Fruit fly (Drosophila melanogaster) whole organism, embryonic: ENCODE results near the gene CG31468.
A peak's percentile ranks its signal among the peaks of the same experiment; 100 is the strongest.

ENCODE experiments used
- ATbp ChIP-seq: fragments of 200-800 bp; sonication (Bioruptor generic); optimal IDR thresholded peaks from 2 replicates; lab custom pipeline; 2017; ENCODE audit warnings: missing biosample characterization, mild to moderate bottlenecking, missing genetic modification characterization, missing genetic modification reagents
- Bgb ChIP-seq: fragments of 200-800 bp; sonication (Bioruptor generic); IDR thresholded peaks from 2 replicates; pipeline ENCODE4 v1.3.6; 2022; ENCODE audit warnings: missing biosample characterization, missing genetic modification characterization; ENCODE audit not compliant: partially characterized antibody
- Bteb2 ChIP-seq: fragments of 200-800 bp; sonication (Bioruptor generic); optimal IDR thresholded peaks from 2 replicates; lab custom pipeline; 2016; ENCODE audit warnings: missing biosample characterization, missing genetic modification characterization
- CG10267 ChIP-seq: fragments of 200-800 bp; sonication (Bioruptor generic); optimal IDR thresholded peaks from 2 replicates; lab custom pipeline; 2018; ENCODE audit warnings: missing biosample characterization, mild to moderate bottlenecking, missing genetic modification characterization, moderate library complexity
- CG10543 ChIP-seq: fragments of 200-800 bp; sonication (Bioruptor generic); optimal IDR thresholded peaks from 3 replicates; lab custom pipeline; 2017; ENCODE audit warnings: missing biosample characterization, mild to moderate bottlenecking, missing genetic modification characterization, moderate library complexity
- CG11723 ChIP-seq: fragments of 200-800 bp; sonication (Bioruptor generic); optimal IDR thresholded peaks from 2 replicates; lab custom pipeline; 2017; ENCODE audit warnings: missing biosample characterization, mild to moderate bottlenecking, missing genetic modification characterization
- CG12104 ChIP-seq: fragments of 200-800 bp; sonication (Bioruptor generic); optimal IDR thresholded peaks from 3 replicates; lab custom pipeline; 2016; ENCODE audit warnings: missing biosample characterization, missing genetic modification characterization
- CG14014 ChIP-seq: fragments of 200-800 bp; sonication (Bioruptor generic); IDR thresholded peaks from 2 replicates; pipeline ENCODE4 v1.3.6; 2022; ENCODE audit warnings: missing biosample characterization, missing genetic modification characterization
- CG14667 ChIP-seq: fragments of 200-800 bp; sonication (Bioruptor generic); IDR thresholded peaks from 2 replicates; pipeline ENCODE4 v1.3.6; 2022; ENCODE audit warnings: missing biosample characterization, missing genetic modification characterization
- CG15696 ChIP-seq: fragments of 200-800 bp; sonication (Bioruptor generic); optimal IDR thresholded peaks from 2 replicates; lab custom pipeline; 2019; ENCODE audit warnings: missing biosample characterization, mild to moderate bottlenecking, missing genetic modification characterization, moderate library complexity
- CG16863 ChIP-seq: fragments of 200-800 bp; sonication (Bioruptor generic); optimal IDR thresholded peaks from 3 replicates; lab custom pipeline; 2016; ENCODE audit warnings: missing biosample characterization, missing genetic modification characterization
- CG17912 ChIP-seq: fragments of 200-800 bp; sonication (Bioruptor generic); optimal IDR thresholded peaks from 2 replicates; lab custom pipeline; 2018; ENCODE audit warnings: missing biosample characterization, mild to moderate bottlenecking, missing genetic modification characterization
- CG30403 ChIP-seq: fragments of 200-800 bp; sonication (Bioruptor generic); optimal IDR thresholded peaks from 3 replicates; lab custom pipeline; 2016; ENCODE audit warnings: missing biosample characterization, missing genetic modification characterization
- CG34376 ChIP-seq: fragments of 200-800 bp; sonication (Bioruptor generic); optimal IDR thresholded peaks from 2 replicates; lab custom pipeline; 2018; ENCODE audit warnings: missing biosample characterization, mild to moderate bottlenecking, missing genetic modification characterization
- CG4820 ChIP-seq: fragments of 200-800 bp; sonication (Bioruptor generic); optimal IDR thresholded peaks from 3 replicates; lab custom pipeline; 2016; ENCODE audit warnings: missing biosample characterization, missing genetic modification characterization
- CG7372 ChIP-seq: fragments of 200-800 bp; sonication (Bioruptor generic); IDR thresholded peaks from 2 replicates; pipeline ENCODE4 v1.3.6; 2022; ENCODE audit warnings: missing biosample characterization, missing genetic modification characterization
- CG8478 ChIP-seq: fragments of >200 bp; optimal IDR thresholded peaks from 2 replicates; lab custom pipeline; 2018
- CG9876 ChIP-seq: fragments of 200-800 bp; sonication (Bioruptor generic); optimal IDR thresholded peaks from 2 replicates; lab custom pipeline; 2016; ENCODE audit warnings: missing biosample characterization, missing genetic modification characterization
- CG9932 ChIP-seq: fragments of 200-800 bp; sonication (Bioruptor generic); IDR thresholded peaks from 2 replicates; pipeline ENCODE4 v1.3.6; 2022; ENCODE audit warnings: missing biosample characterization, missing genetic modification characterization
- CHES-1-like ChIP-seq: fragments of 200-800 bp; sonication (Bioruptor generic); optimal IDR thresholded peaks from 2 replicates; lab custom pipeline; 2016; ENCODE audit warnings: missing biosample characterization, missing genetic modification characterization
- CoRest ChIP-seq: fragments of 200-800 bp; sonication (Bioruptor generic); optimal IDR thresholded peaks from 3 replicates; lab custom pipeline; 2018; ENCODE audit warnings: missing biosample characterization, mild to moderate bottlenecking, missing genetic modification characterization, moderate library complexity
- Eip74EF ChIP-seq, 2 experiments: fragments of 200-800 bp in 1 of 2; fragments of >200 bp in 1 of 2; sonication (Bioruptor generic) in 1 of 2; optimal IDR thresholded peaks; 2 replicates each; lab custom pipeline; 2017 to 2019; ENCODE audit warnings: missing biosample characterization in 2 of 2, missing genetic modification characterization in 2 of 2, mild to moderate bottlenecking in 1 of 2, moderate library complexity in 1 of 2
- Gug ChIP-seq: fragments of 200-800 bp; sonication (Bioruptor generic); IDR thresholded peaks from 4 replicates; pipeline ENCODE4 v1.3.6; 2022; ENCODE audit warnings: missing biosample characterization, missing genetic modification characterization
- Hr51 ChIP-seq, 2 experiments: fragments of 200-800 bp; sonication (Bioruptor generic); optimal IDR thresholded peaks; 2 replicates in 1 of 2; 3 replicates in 1 of 2; lab custom pipeline; 2016 to 2018; ENCODE audit warnings: missing biosample characterization in 2 of 2, missing genetic modification characterization in 2 of 2, mild to moderate bottlenecking in 1 of 2, moderate library complexity in 1 of 2
- Lim3 ChIP-seq: fragments of 200-800 bp; sonication (Bioruptor generic); IDR thresholded peaks from 2 replicates; pipeline ENCODE4 v1.3.6; 2022; ENCODE audit warnings: missing biosample characterization, missing genetic modification characterization
- MBD-R2 ChIP-seq: fragments of 200-800 bp; sonication (Bioruptor generic); IDR thresholded peaks from 2 replicates; pipeline ENCODE4 v1.3.6; 2022; ENCODE audit warnings: missing biosample characterization, missing genetic modification characterization
- Meics ChIP-seq: fragments of 200-800 bp; sonication (Bioruptor generic); optimal IDR thresholded peaks from 2 replicates; lab custom pipeline; 2017; ENCODE audit warnings: missing biosample characterization, mild to moderate bottlenecking, missing genetic modification characterization
- PHDP ChIP-seq: fragments of 200-800 bp; sonication (Bioruptor generic); optimal IDR thresholded peaks from 3 replicates; lab custom pipeline; 2018; ENCODE audit warnings: missing biosample characterization, mild to moderate bottlenecking, missing genetic modification characterization, moderate library complexity
- Rfx ChIP-seq: fragments of 200-800 bp; sonication (Bioruptor generic); IDR thresholded peaks from 2 replicates; pipeline ENCODE4 v1.3.6; 2022; ENCODE audit warnings: missing biosample characterization, missing genetic modification characterization
- Ssrp ChIP-seq: fragments of 200-800 bp; sonication (Bioruptor generic); optimal IDR thresholded peaks from 2 replicates; lab custom pipeline; 2018; ENCODE audit warnings: missing biosample characterization, mild to moderate bottlenecking, missing genetic modification characterization, moderate library complexity
- Vsx1 ChIP-seq: fragments of 200-800 bp; sonication (Bioruptor generic); optimal IDR thresholded peaks from 2 replicates; lab custom pipeline; 2017; ENCODE audit warnings: missing biosample characterization, mild to moderate bottlenecking, missing genetic modification characterization, missing genetic modification reagents
- ato ChIP-seq: fragments of 200-800 bp; sonication (Bioruptor generic); IDR thresholded peaks from 2 replicates; pipeline ENCODE4 v1.3.6; 2022; ENCODE audit warnings: missing biosample characterization, missing genetic modification characterization; ENCODE audit not compliant: partially characterized antibody
- cad ChIP-seq: fragments of >200 bp; optimal IDR thresholded peaks from 2 replicates; lab custom pipeline; 2017; ENCODE audit warnings: missing biosample characterization, missing genetic modification characterization
- cas ChIP-seq: fragments of 200-800 bp; sonication (Bioruptor generic); IDR thresholded peaks from 2 replicates; pipeline ENCODE4 v1.3.6; 2022; ENCODE audit warnings: missing biosample characterization, missing genetic modification characterization
- dm ChIP-seq: fragments of 200-800 bp; sonication (Bioruptor generic); optimal IDR thresholded peaks from 3 replicates; lab custom pipeline; 2016; ENCODE audit warnings: missing biosample characterization, missing genetic modification characterization
- dysf ChIP-seq: fragments of 200-800 bp; sonication (Bioruptor generic); IDR thresholded peaks from 3 replicates; pipeline ENCODE4 v1.3.6; 2022; ENCODE audit warnings: missing biosample characterization, missing genetic modification characterization
- gt ChIP-seq: fragments of 200-800 bp; sonication (Bioruptor generic); IDR thresholded peaks from 2 replicates; pipeline ENCODE4 v1.3.6; 2022; ENCODE audit warnings: missing biosample characterization, missing genetic modification characterization
- inv ChIP-seq: fragments of 200-800 bp; sonication (Bioruptor generic); IDR thresholded peaks from 2 replicates; pipeline ENCODE4 v1.3.6; 2022; ENCODE audit warnings: missing biosample characterization, missing genetic modification characterization; ENCODE audit not compliant: partially characterized antibody
- kah ChIP-seq: fragments of 200-800 bp; sonication (Bioruptor generic); optimal IDR thresholded peaks from 2 replicates; lab custom pipeline; 2018; ENCODE audit warnings: missing biosample characterization, mild to moderate bottlenecking, missing genetic modification characterization
- maf-S ChIP-seq: fragments of 200-800 bp; sonication (Bioruptor generic); optimal IDR thresholded peaks from 2 replicates; lab custom pipeline; 2016; ENCODE audit warnings: missing biosample characterization, missing genetic modification characterization
- nau ChIP-seq: fragments of 200-800 bp; sonication (Bioruptor generic); optimal IDR thresholded peaks from 3 replicates; lab custom pipeline; 2017; ENCODE audit warnings: missing biosample characterization, mild to moderate bottlenecking, missing genetic modification characterization, missing genetic modification reagents
- oc ChIP-seq: fragments of 200-800 bp; sonication (Bioruptor generic); optimal IDR thresholded peaks from 2 replicates; lab custom pipeline; 2018; ENCODE audit warnings: missing biosample characterization, mild to moderate bottlenecking, missing genetic modification characterization, moderate library complexity
- pum ChIP-seq: fragments of 200-800 bp; sonication (Bioruptor generic); optimal IDR thresholded peaks from 2 replicates; lab custom pipeline; 2016; ENCODE audit warnings: missing biosample characterization, missing genetic modification characterization
- ro ChIP-seq: fragments of 200-800 bp; sonication (Bioruptor generic); IDR thresholded peaks from 2 replicates; pipeline ENCODE4 v1.3.6; 2022; ENCODE audit warnings: missing biosample characterization, missing genetic modification characterization
- seq ChIP-seq: fragments of 200-800 bp; sonication (Bioruptor generic); IDR thresholded peaks from 2 replicates; pipeline ENCODE4 v1.3.6; 2022; ENCODE audit warnings: missing biosample characterization, missing genetic modification characterization
- so ChIP-seq: fragments of 200-800 bp; sonication (Bioruptor generic); IDR thresholded peaks from 3 replicates; pipeline ENCODE4 v1.3.6; 2022; ENCODE audit warnings: missing biosample characterization, missing genetic modification characterization
- ssp ChIP-seq: fragments of 200-800 bp; sonication (Bioruptor generic); IDR thresholded peaks from 2 replicates; pipeline ENCODE4 v1.3.6; 2022; ENCODE audit warnings: missing biosample characterization, missing genetic modification characterization
- trem ChIP-seq: fragments of 200-800 bp; optimal IDR thresholded peaks from 3 replicates; lab custom pipeline; 2019; ENCODE audit warnings: missing biosample characterization, mild to moderate bottlenecking, missing genetic modification characterization, moderate library complexity
- zf30C ChIP-seq: fragments of 200-800 bp; sonication (Bioruptor generic); optimal IDR thresholded peaks from 3 replicates; lab custom pipeline; 2018; ENCODE audit warnings: missing biosample characterization, mild to moderate bottlenecking, missing genetic modification characterization

The CG31468 gene

DNA sequence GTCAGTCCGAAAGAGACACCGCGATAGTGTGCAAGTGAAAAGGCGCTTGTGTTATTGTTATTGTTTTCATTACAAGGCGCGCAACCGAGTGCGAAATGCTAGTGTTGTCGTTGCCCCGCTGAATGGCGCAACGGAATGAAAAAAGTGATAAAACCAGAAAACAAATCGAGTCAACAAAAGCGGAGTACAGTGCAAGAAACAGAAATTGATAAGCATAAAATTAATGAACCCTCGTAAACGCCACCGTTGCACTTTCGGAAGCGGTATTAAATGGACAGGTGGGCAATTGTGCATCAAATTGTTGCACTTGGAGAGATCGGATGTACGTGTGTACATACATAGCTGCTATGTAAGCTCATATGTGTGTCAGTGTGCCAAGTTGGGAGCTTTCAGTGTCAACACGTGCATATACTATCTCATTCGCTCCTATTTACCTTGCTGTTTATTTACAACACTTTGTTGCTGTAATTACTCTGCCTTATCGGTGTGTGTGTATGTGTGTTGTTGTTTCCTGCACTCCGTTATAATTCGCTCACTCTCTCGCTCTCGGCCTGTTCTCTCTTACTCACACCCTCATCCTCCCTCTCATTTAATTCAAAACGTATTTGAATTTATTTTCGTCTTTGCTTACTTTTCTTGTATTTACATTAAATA lies 23.4 kb upstream of the CG31468 start (continued):
- TF ChIP-seq Eip74EF (GFP tag; optimal IDR thresholded peaks at IDR 0.05; lab: Kevin White, UChicago) (no peak), pum (peak; percentile 10), CG9932 (GFP tag; lab: Robert Waterston, UW) (0 out of 2 replicates have a peak, but pooled peaks have one; percentile 5), CG9876 (GFP tag; lab: Kevin White, UChicago) (peak; percentile 25), dysf (GFP tag; lab: Robert Waterston, UW) (peak; percentile 42; the same call in 1 of the 3 replicates), Vsx1 (GFP tag; lab: Kevin White, UChicago) (peak; percentile 52), CHES-1-like (GFP tag; lab: Kevin White, UChicago) (peak; percentile 6), CG14014 (peak; percentile 40; the same call in 1 of the 2 replicates), CG7372 (GFP tag; lab: Robert Waterston, UW) (no peak), inv (GFP tag; lab: Robert Waterston, UW) (no peak), Meics (GFP tag; lab: Kevin White, UChicago) (peak; percentile 68), CG12104 (GFP tag; lab: Kevin White, UChicago) (peak; percentile 79), CG16863 (GFP tag; lab: Kevin White, UChicago) (no peak), Rfx (GFP tag; lab: Robert Waterston, UW) (peak; percentile 58; the same call in 1 of the 2 replicates), seq (GFP tag; lab: Robert Waterston, UW) (peak; percentile 38; the same call in 1 of the 2 replicates), CG8478 (lab: Kevin White, UChicago) (no peak), Hr51 (GFP tag; optimal IDR thresholded peaks at IDR 0.05; lab: Kevin White, UChicago) (no peak), dm (GFP tag; lab: Kevin White, UChicago) (no peak), CG4820 (GFP tag; lab: Kevin White, UChicago) (no peak), CoRest (no peak), PHDP (tag; lab: Kevin White, UChicago) (peak; percentile 19), zf30C (GFP tag; lab: Kevin White, UChicago) (no peak), ATbp (GFP tag; lab: Kevin White, UChicago) (peak; percentile 93), Lim3 (GFP tag; lab: Robert Waterston, UW) (no peak), Gug (GFP tag; lab: Robert Waterston, UW) (no peak), CG10543 (GFP tag; lab: Kevin White, UChicago) (peak; percentile 44), gt (GFP tag; lab: Robert Waterston, UW) (no peak), trem (tag; lab: Kevin White, UChicago) (peak; percentile 9), CG11723 (GFP tag; lab: Kevin White, UChicago) (peak; percentile 51), cad (GFP tag; lab: Kevin White, UChicago) (no peak), Bteb2 (GFP tag; lab: Kevin White, UChicago) (no peak), Bgb (GFP tag; lab: Robert Waterston, UW) (peak; percentile 49; the same call in 1 of the 2 replicates), CG34376 (peak; percentile 88), cas (no peak), CG17912 (GFP tag; lab: Kevin White, UChicago) (peak; percentile 32), CG30403 (GFP tag; lab: Kevin White, UChicago) (no peak), maf-S (GFP tag; lab: Kevin White, UChicago) (no peak)

DNA sequence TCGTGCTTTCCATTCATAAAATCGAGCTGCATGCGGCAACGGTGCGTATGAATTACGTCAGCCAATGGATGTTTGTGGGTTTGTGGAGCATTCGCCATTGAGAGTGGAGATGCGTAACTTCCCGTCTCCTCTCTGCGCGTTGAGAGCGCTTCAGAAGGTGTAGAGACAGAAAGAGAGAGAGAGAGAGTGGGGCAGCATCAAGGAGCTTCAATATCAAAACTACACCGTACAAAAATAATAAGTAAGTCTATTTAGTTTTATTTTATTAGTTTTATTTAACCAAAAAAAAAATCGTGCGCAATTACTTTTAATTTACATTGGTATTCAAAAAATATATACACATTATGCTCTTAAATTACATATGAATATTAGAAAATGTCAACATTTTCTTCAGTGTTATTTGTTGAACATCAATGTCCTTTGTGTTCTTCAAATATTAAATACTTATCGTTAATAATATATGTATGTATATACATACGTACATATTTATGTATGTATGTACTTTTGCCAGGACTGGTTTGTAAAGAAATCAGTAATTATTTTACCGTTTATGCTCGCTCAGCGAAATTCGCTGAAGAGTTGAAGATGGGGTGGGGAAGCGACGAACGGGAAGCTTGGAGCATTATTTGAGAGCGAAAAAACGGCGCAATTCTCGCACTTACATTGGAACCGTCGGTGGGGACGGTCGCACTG lies 22.7 kb upstream of the CG31468 start, which contains the start of gene CG10365:
Gene CG10365 (plus strand): TSS at position 652 of the 693 bp plus-strand sequence.
- TF ChIP-seq so (GFP tag; lab: Robert Waterston, UW) (peak; percentile 79), MBD-R2 (peak; percentile 35; the same call in 1 of the 2 replicates), CG10267 (peak; percentile 84), CG15696 (tag; lab: Kevin White, UChicago) (peak; percentile 40), Bgb (GFP tag; lab: Robert Waterston, UW) (no peak), nau (GFP tag; lab: Kevin White, UChicago) (peak; percentile 83), kah (GFP tag; lab: Kevin White, UChicago) (peak; percentile 67), ssp (peak; percentile 65), ato (GFP tag; lab: Robert Waterston, UW) (no peak), ro (GFP tag; lab: Robert Waterston, UW) (no peak), oc (tag; lab: Kevin White, UChicago) (peak; percentile 79), Ssrp (peak; percentile 81), CG14667 (peak; percentile 62)
